Worm (Caenorhabditis elegans): ENCODE measurements around the gene his-69.

The his-69 gene

DNA sequence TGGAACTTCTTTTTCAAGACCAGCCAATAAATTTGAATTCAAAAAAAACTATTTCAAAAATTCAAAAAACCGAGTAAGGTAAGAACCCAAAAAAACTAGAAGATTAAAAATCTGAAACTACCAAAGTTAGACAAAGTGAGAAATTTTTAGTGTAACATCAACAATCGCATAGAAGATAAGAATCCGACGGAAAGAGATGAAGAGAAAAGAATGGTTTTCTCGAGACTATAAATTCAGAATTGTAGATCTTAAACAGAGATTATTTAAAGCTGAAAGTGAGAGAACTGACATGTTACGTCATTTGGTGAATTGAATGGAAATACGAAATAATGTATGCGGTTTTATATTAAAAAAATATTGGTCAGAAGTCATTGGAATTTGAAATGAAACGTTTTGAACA, 43.5 kb upstream of the his-69 start:
- TF ChIP-seq fos-1 (tag; optimal IDR thresholded peaks at IDR 0.05): no peak
- TF ChIP-seq elt-1 (tag; optimal IDR thresholded peaks at IDR 0.05): peak; percentile 95

DNA sequence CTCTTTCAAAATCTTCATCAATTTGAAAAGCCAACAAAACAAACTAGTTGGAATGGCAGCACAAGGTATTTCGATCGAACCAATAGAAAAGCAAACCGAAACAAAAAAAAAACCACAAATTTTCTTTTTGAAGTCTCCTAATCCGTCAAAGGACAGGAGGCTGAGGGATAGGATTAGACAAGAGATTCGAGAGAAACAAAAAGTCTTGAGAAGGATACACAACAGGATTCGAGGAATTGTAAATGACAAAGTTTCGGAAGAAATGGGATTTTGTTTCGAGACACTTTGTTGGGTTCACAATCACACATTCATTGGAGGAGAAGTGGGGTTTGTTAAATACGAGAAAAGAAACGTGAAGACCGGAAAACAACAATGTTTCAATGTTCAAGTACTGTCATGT, 42.5 kb upstream of the his-69 start:
- TF ChIP-seq ceh-16 (tag; optimal IDR thresholded peaks at IDR 0.05) (no peak), elt-1 (tag; optimal IDR thresholded peaks at IDR 0.05) (no peak), unc-39 (tag; optimal IDR thresholded peaks at IDR 0.05) (no peak), nhr-23 (tag; optimal IDR thresholded peaks at IDR 0.05) (no peak), nhr-11 (tag; optimal IDR thresholded peaks at IDR 0.05) (no peak), nhr-12 (tag; optimal IDR thresholded peaks at IDR 0.05) (no peak), elt-2 (tag; optimal IDR thresholded peaks at IDR 0.05) (no peak), mdl-1 (tag; optimal IDR thresholded peaks at IDR 0.05) (no peak), fkh-2 (tag; optimal IDR thresholded peaks at IDR 0.05) (no peak), lin-15B (tag; optimal IDR thresholded peaks at IDR 0.05) (no peak), elt-3 (tag; optimal IDR thresholded peaks at IDR 0.05) (no peak), tbx-2 (tag; optimal IDR thresholded peaks at IDR 0.05) (no peak), ZK546.5 (tag; optimal IDR thresholded peaks at IDR 0.05) (no peak), nhr-25 (tag; optimal IDR thresholded peaks at IDR 0.05) (no peak), ztf-4 (tag; optimal IDR thresholded peaks at IDR 0.05) (no peak), ceh-82 (tag; optimal IDR thresholded peaks at IDR 0.05) (no peak), daf-12 (tag; optimal IDR thresholded peaks at IDR 0.05) (no peak), mml-1 (tag; optimal IDR thresholded peaks at IDR 0.05) (no peak), fkh-10 (GFP tag; optimal IDR thresholded peaks at IDR 0.05) (no peak), pqm-1 (tag; optimal IDR thresholded peaks at IDR 0.05) (no peak)

DNA sequence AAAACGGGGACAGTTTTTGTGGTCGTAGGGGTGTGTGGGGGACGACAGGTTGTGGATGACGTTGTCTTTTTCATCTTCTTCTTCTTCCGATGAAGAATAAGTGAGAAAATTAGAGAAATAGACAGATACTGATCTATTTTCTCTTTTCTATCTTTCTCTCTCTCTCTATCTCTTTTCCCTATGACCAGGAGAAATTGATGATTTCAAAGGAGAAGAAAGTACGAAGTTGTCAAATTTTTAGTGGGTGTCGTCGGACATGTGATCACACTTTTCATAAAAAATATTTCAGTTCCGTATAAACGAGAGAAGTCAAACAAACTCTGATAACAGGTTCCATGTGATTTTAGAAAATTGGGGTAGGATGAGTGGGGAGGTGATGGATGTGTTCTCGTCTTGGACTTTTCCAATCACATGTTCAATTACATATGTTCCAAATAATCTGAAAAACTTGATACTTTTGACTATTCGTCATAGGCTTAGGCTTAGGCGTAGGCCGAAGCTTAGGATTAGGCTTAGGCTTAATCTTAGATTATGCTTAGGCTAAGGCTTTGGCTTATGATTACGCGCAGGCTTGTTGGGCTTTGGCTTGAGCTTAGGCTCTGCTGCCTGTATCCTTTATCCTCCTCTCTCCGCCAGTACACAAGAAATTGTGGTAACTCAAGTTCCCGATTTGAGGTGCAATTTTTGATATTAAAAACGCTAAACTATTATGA, 41.5 kb upstream of the his-69 start:
- TF ChIP-seq unc-62 (GFP tag; optimal IDR thresholded peaks at IDR 0.05) (peak; percentile 27), lin-15B (tag; optimal IDR thresholded peaks at IDR 0.05) (peak; percentile 29), fkh-2 (tag; optimal IDR thresholded peaks at IDR 0.05) (no peak), nhr-77 (tag; optimal IDR thresholded peaks at IDR 0.05) (no peak), nhr-25 (tag; optimal IDR thresholded peaks at IDR 0.05) (peak; percentile 91), elt-3 (tag; optimal IDR thresholded peaks at IDR 0.05) (peak in 2 of 3 experiments; percentile 8 to 14), nhr-23 (tag; optimal IDR thresholded peaks at IDR 0.05) (peak; percentile 95), fos-1 (tag; optimal IDR thresholded peaks at IDR 0.05) (no peak), nhr-43 (tag; optimal IDR thresholded peaks at IDR 0.05; ENCODE audit: poor library complexity, severe bottlenecking) (peak; percentile 79), ztf-11 (tag; optimal IDR thresholded peaks at IDR 0.05) (no peak), lsy-12 (tag; optimal IDR thresholded peaks at IDR 0.05) (peak; percentile 34), nfya-1 (tag; optimal IDR thresholded peaks at IDR 0.05; ENCODE audit: insufficient read depth) (peak; percentile 38), skn-1 (tag; optimal IDR thresholded peaks at IDR 0.05) (no peak), ceh-28 (tag; optimal IDR thresholded peaks at IDR 0.05) (peak; percentile 33)

DNA sequence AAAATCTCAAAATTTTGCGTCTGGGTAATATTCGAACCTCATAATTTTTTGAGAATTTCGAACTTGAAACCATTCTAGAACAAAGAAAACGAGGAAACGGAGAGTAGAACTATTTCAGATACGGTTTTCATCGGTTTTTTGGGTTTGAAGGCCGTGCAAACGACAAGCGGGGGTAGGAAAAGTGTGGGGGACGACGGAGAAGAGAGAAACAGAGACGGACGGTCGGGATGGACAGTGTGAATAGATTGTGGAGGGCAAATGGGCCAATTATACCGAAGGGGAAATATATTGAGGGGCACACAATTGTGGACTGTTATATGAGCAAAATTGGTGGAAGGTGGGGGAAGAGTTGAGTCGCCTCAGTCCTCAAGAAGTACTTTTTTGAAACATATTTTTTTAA, 40.2 kb upstream of the his-69 start:
- TF ChIP-seq nhr-23 (tag; optimal IDR thresholded peaks at IDR 0.05) (peak; percentile 24), egl-27 (tag; optimal IDR thresholded peaks at IDR 0.05) (no peak), nhr-25 (tag; optimal IDR thresholded peaks at IDR 0.05) (peak; percentile 66)

DNA sequence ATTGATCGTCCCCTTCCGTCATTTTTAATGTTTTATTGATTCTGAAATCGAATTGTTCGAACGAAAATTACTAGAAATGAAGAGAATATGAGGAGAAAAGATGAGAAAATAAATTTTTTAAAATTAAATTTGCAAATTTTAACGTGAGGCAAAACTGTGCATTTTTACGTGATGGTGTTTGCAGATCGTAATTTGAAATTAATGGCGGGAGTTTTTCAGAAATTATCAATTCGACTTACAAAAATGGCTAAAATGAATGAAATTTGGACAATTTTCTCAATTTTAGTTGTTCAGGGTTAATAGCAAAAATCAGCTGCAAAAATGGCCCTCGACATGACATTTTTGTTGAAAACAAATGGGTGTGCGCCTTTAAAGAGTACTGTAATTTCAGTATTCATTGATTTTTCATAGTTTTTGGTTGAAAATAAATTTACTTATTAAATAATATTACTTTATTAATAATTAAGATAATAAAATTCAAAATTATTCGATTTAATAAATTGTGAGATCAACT, 39.6 kb upstream of the his-69 start, which contains the start of gene rei-1:
TSS of gene rei-1 (minus strand) at position 84 of the 514 bp plus-strand sequence.
- TF ChIP-seq nhr-43 (tag; optimal IDR thresholded peaks at IDR 0.05; ENCODE audit: poor library complexity, severe bottlenecking) (peak; percentile 8), ztf-11 (tag; optimal IDR thresholded peaks at IDR 0.05) (no peak), ZK546.5 (tag; optimal IDR thresholded peaks at IDR 0.05) (no peak)

DNA sequence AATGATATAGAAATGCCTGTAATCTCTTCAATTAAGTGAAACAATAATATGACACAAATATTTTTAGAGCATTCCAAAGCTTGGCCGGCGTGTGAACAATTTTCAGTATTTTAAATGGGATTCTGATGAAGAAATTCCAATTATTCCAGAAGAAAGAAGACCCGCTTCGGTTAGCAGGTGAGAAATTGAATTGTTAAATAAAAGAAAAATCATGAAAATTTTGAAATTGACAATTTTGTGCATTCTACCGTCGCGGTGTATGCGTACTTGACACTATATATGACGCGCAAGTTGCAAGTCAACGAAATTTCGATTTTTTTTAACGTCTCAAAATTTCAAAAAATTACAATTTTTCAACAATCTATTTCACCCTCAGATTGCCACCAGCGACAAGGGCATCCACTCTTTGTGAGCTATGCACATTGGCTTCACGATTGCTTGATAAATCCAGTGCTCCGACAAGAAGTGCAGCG, 37.9 kb upstream of the his-69 start:
- TF ChIP-seq nhr-43 (tag; optimal IDR thresholded peaks at IDR 0.05; ENCODE audit: poor library complexity, severe bottlenecking): peak; percentile 48
- no peak for TF ChIP-seq mml-1 (tag; optimal IDR thresholded peaks at IDR 0.05)
- TF ChIP-seq snpc-4 (tag; optimal IDR thresholded peaks at IDR 0.05): no peak
- TF ChIP-seq nhr-23 (tag; optimal IDR thresholded peaks at IDR 0.05): peak; percentile 57
- peak; percentile 10 for TF ChIP-seq lsy-12 (tag; optimal IDR thresholded peaks at IDR 0.05)
- TF ChIP-seq ama-1 (optimal IDR thresholded peaks at IDR 0.05): peak; percentile 42

All from whole organism, L3 larva.